Worm (Caenorhabditis elegans) whole organism, midembryonic: ENCODE data around the gene C46F9.5.

Experiments used
- T22C8.4 ChIP-seq: fragments of 200-800 bp; sonication (Bioruptor generic); IDR thresholded peaks from 2 replicates; pipeline ENCODE4 v1.3.6; 2022; ENCODE audit warnings: missing genetic modification characterization, missing compliant biosample characterization
- cog-1 ChIP-seq: sonication (generic microtip); optimal IDR thresholded peaks from 2 replicates; lab custom pipeline; 2016; ENCODE audit warnings: missing genetic modification characterization, missing compliant biosample characterization
- flt-1 ChIP-seq: fragments of 200-800 bp; sonication (Bioruptor generic); IDR thresholded peaks from 2 replicates; pipeline ENCODE4 v1.3.6; 2022; ENCODE audit warnings: missing genetic modification characterization, missing compliant biosample characterization
- ref-1 ChIP-seq: fragments of 200-800 bp; sonication (Bioruptor generic); conservative IDR thresholded peaks from 2 replicates; pipeline ENCODE4 v1.3.6; 2022; ENCODE audit warnings: missing genetic modification reagents, missing genetic modification characterization, missing compliant biosample characterization
- ztf-23 ChIP-seq: fragments of 200-800 bp; sonication (Bioruptor generic); IDR thresholded peaks from 2 replicates; pipeline ENCODE4 v1.3.6; 2022; ENCODE audit warnings: missing genetic modification reagents, missing genetic modification characterization, missing compliant biosample characterization
- ztf-29 ChIP-seq: fragments of 200-800 bp; sonication (Bioruptor generic); IDR thresholded peaks from 2 replicates; pipeline ENCODE4 v1.3.6; 2022; ENCODE audit warnings: missing genetic modification reagents, missing genetic modification characterization, missing compliant biosample characterization

ce11 chrII:1864278-1864677 is 31.1 kb upstream of the C46F9.5 start, which contains the start of gene C16C4.17:
- TF ChIP-seq ztf-29 (GFP tag; lab: Robert Waterston, UW) (no peak), cog-1 (tag; lab: Kevin White, UChicago) (no peak), ref-1 (GFP tag; lab: Robert Waterston, UW) (no peak), flt-1 (no peak), ztf-23 (GFP tag; lab: Robert Waterston, UW) (no peak), T22C8.4 (GFP tag; lab: Robert Waterston, UW) (no peak)
